Fruit fly (Drosophila melanogaster) whole organism, embryonic: ENCODE results near the gene dls.

ENCODE experiments used
- Abd-B ChIP-seq: fragments of 200-800 bp; sonication (Bioruptor generic); optimal IDR thresholded peaks from 2 replicates; lab custom pipeline; 2018; ENCODE audit warnings: missing biosample characterization, mild to moderate bottlenecking, missing genetic modification characterization, moderate library complexity
- Adf1 ChIP-seq: fragments of 200-800 bp; sonication (Bioruptor generic); IDR thresholded peaks from 2 replicates; pipeline ENCODE4 v1.3.6; 2022; ENCODE audit warnings: missing biosample characterization, missing genetic modification characterization
- Antp ChIP-seq: fragments of 200-800 bp; sonication (Bioruptor generic); optimal IDR thresholded peaks from 3 replicates; lab custom pipeline; 2016; ENCODE audit warnings: missing biosample characterization, missing genetic modification characterization
- Awh ChIP-seq: fragments of 200-800 bp; sonication (Bioruptor generic); IDR thresholded peaks from 2 replicates; pipeline ENCODE4, ENCODE4 v1.3.6; 2022; ENCODE audit warnings: missing biosample characterization, missing genetic modification characterization
- Bgb ChIP-seq: fragments of 200-800 bp; sonication (Bioruptor generic); IDR thresholded peaks from 2 replicates; pipeline ENCODE4 v1.3.6; 2022; ENCODE audit warnings: missing biosample characterization, missing genetic modification characterization; ENCODE audit not compliant: partially characterized antibody
- Blimp-1 ChIP-seq: fragments of 200-800 bp; sonication (Bioruptor generic); optimal IDR thresholded peaks from 3 replicates; lab custom pipeline; 2018; ENCODE audit warnings: missing biosample characterization, missing genetic modification characterization, mild to moderate bottlenecking, moderate library complexity, missing genetic modification reagents
- C15 ChIP-seq: fragments of 200-800 bp; sonication (Bioruptor generic); IDR thresholded peaks from 3 replicates; pipeline ENCODE4 v1.3.6; 2022; ENCODE audit warnings: missing biosample characterization, missing genetic modification characterization
- CG10274 ChIP-seq: fragments of 200-800 bp; sonication (Bioruptor generic); optimal IDR thresholded peaks from 3 replicates; lab custom pipeline; 2017; ENCODE audit warnings: missing biosample characterization, mild to moderate bottlenecking, missing genetic modification characterization
- CG10543 ChIP-seq: fragments of 200-800 bp; sonication (Bioruptor generic); optimal IDR thresholded peaks from 3 replicates; lab custom pipeline; 2017; ENCODE audit warnings: missing biosample characterization, mild to moderate bottlenecking, missing genetic modification characterization, moderate library complexity
- CG13894 ChIP-seq: fragments of 200-800 bp; sonication (Bioruptor generic); optimal IDR thresholded peaks from 3 replicates; lab custom pipeline; 2018; ENCODE audit warnings: missing biosample characterization, mild to moderate bottlenecking, missing genetic modification characterization, moderate library complexity
- CG14860 ChIP-seq: fragments of 200-800 bp; sonication (Bioruptor generic); IDR thresholded peaks from 3 replicates; pipeline ENCODE4 v1.3.6; 2022; ENCODE audit warnings: missing biosample characterization, missing genetic modification characterization; ENCODE audit not compliant: partially characterized antibody
- CG15514 ChIP-seq: fragments of 200-800 bp; sonication (Bioruptor generic); optimal IDR thresholded peaks from 3 replicates; lab custom pipeline; 2017; ENCODE audit warnings: missing biosample characterization, missing genetic modification characterization, mild to moderate bottlenecking, moderate library complexity, missing genetic modification reagents
- CG15601 ChIP-seq: fragments of 200-800 bp; sonication (Bioruptor generic); optimal IDR thresholded peaks from 3 replicates; lab custom pipeline; 2019; ENCODE audit warnings: missing biosample characterization, mild to moderate bottlenecking, missing genetic modification characterization, moderate library complexity
- CG17186 ChIP-seq: fragments of 200-800 bp; sonication (Bioruptor generic); optimal IDR thresholded peaks from 3 replicates; lab custom pipeline; 2017; ENCODE audit warnings: missing biosample characterization, missing genetic modification reagents, missing genetic modification characterization
- CG17359 ChIP-seq: fragments of 200-800 bp; sonication (Bioruptor generic); optimal IDR thresholded peaks from 3 replicates; lab custom pipeline; 2018; ENCODE audit warnings: missing biosample characterization, mild to moderate bottlenecking, missing genetic modification characterization, moderate library complexity
- CG30431 ChIP-seq: fragments of 200-800 bp; sonication (Bioruptor generic); optimal IDR thresholded peaks from 2 replicates; lab custom pipeline; 2017; ENCODE audit warnings: missing biosample characterization, missing genetic modification characterization
- CG4730 ChIP-seq: fragments of 200-800 bp; sonication (Bioruptor generic); IDR thresholded peaks from 2 replicates; pipeline ENCODE4 v1.3.6; 2022; ENCODE audit warnings: missing biosample characterization, missing genetic modification characterization
- CG7271 ChIP-seq: fragments of 200-800 bp; sonication (Bioruptor generic); optimal IDR thresholded peaks from 2 replicates; lab custom pipeline; 2018; ENCODE audit warnings: missing biosample characterization, mild to moderate bottlenecking, missing genetic modification characterization, moderate library complexity
- CG7745 ChIP-seq: fragments of 200-800 bp; sonication (Bioruptor generic); optimal IDR thresholded peaks from 2 replicates; lab custom pipeline; 2018; ENCODE audit warnings: missing biosample characterization, mild to moderate bottlenecking, missing genetic modification characterization, moderate library complexity
- CG7786 ChIP-seq: fragments of 200-800 bp; sonication (Bioruptor generic); optimal IDR thresholded peaks from 2 replicates; lab custom pipeline; 2016; ENCODE audit warnings: missing biosample characterization, missing genetic modification characterization
- Dip3 ChIP-seq: fragments of 200-800 bp; sonication (Bioruptor generic); optimal IDR thresholded peaks from 3 replicates; lab custom pipeline; 2016; ENCODE audit warnings: missing biosample characterization, missing genetic modification characterization
- Fer3 ChIP-seq: fragments of 200-800 bp; sonication (Bioruptor generic); optimal IDR thresholded peaks from 2 replicates; lab custom pipeline; 2018; ENCODE audit warnings: missing biosample characterization, mild to moderate bottlenecking, missing genetic modification characterization, moderate library complexity
- H2.0 ChIP-seq: fragments of 200-800 bp; sonication (Bioruptor generic); IDR thresholded peaks from 2 replicates; pipeline ENCODE4 v1.3.6; 2022; ENCODE audit warnings: missing biosample characterization, missing genetic modification characterization
- HLH54F ChIP-seq: fragments of 200-800 bp; sonication (Bioruptor generic); optimal IDR thresholded peaks from 3 replicates; lab custom pipeline; 2016; ENCODE audit warnings: missing biosample characterization, missing genetic modification characterization
- Hey ChIP-seq: fragments of 200-800 bp; sonication (Bioruptor generic); optimal IDR thresholded peaks from 3 replicates; lab custom pipeline; 2018; ENCODE audit warnings: missing biosample characterization, mild to moderate bottlenecking, missing genetic modification characterization
- Mad ChIP-seq: fragments of 200-800 bp; sonication (Bioruptor generic); optimal IDR thresholded peaks from 2 replicates; lab custom pipeline; 2016; ENCODE audit warnings: missing biosample characterization, missing genetic modification characterization
- Max ChIP-seq: fragments of 200-800 bp; sonication (Bioruptor generic); optimal IDR thresholded peaks from 2 replicates; lab custom pipeline; 2016; ENCODE audit warnings: missing biosample characterization, mild to moderate bottlenecking, missing genetic modification characterization
- NC2α ChIP-seq: fragments of 200-800 bp; sonication (Bioruptor generic); optimal IDR thresholded peaks from 2 replicates; lab custom pipeline; 2016; ENCODE audit warnings: missing biosample characterization, missing genetic modification characterization
- Neu2 ChIP-seq: fragments of 200-800 bp; sonication (Bioruptor generic); optimal IDR thresholded peaks from 3 replicates; lab custom pipeline; 2016; ENCODE audit warnings: missing biosample characterization, missing genetic modification characterization, borderline replicate concordance
- ato ChIP-seq: fragments of 200-800 bp; sonication (Bioruptor generic); IDR thresholded peaks from 2 replicates; pipeline ENCODE4 v1.3.6; 2022; ENCODE audit warnings: missing biosample characterization, missing genetic modification characterization; ENCODE audit not compliant: partially characterized antibody
- cas ChIP-seq: fragments of 200-800 bp; sonication (Bioruptor generic); IDR thresholded peaks from 2 replicates; pipeline ENCODE4 v1.3.6; 2022; ENCODE audit warnings: missing biosample characterization, missing genetic modification characterization
- chinmo ChIP-seq: fragments of 200-800 bp; sonication (Bioruptor generic); IDR thresholded peaks from 4 replicates; pipeline ENCODE4 v1.3.6; 2022; ENCODE audit warnings: missing biosample characterization, missing genetic modification characterization; ENCODE audit not compliant: partially characterized antibody
- ci ChIP-seq: fragments of 200-800 bp; sonication (Bioruptor generic); IDR thresholded peaks from 3 replicates; pipeline ENCODE4 v1.3.6; 2022; ENCODE audit warnings: missing biosample characterization, missing genetic modification characterization
- corto ChIP-seq: fragments of 200-800 bp; sonication (Bioruptor generic); optimal IDR thresholded peaks from 2 replicates; lab custom pipeline; 2016; ENCODE audit warnings: missing biosample characterization, mild to moderate bottlenecking, missing genetic modification characterization, moderate library complexity
- croc ChIP-seq: fragments of 200-800 bp; sonication (Bioruptor generic); conservative IDR thresholded peaks from 3 replicates; pipeline ENCODE4 v1.3.6; 2022; ENCODE audit warnings: missing biosample characterization, missing genetic modification characterization
- crol ChIP-seq: fragments of 200-800 bp; sonication (Bioruptor generic); IDR thresholded peaks from 2 replicates; pipeline ENCODE4 v1.3.6; 2022; ENCODE audit warnings: missing biosample characterization, missing genetic modification characterization
- danr ChIP-seq: fragments of 200-800 bp; sonication (Bioruptor generic); IDR thresholded peaks from 2 replicates; pipeline ENCODE4 v1.3.6; 2022; ENCODE audit warnings: missing biosample characterization, missing genetic modification characterization
- dysf ChIP-seq: fragments of 200-800 bp; sonication (Bioruptor generic); IDR thresholded peaks from 3 replicates; pipeline ENCODE4 v1.3.6; 2022; ENCODE audit warnings: missing biosample characterization, missing genetic modification characterization
- fd3F ChIP-seq: fragments of 200-800 bp; sonication (Bioruptor generic); optimal IDR thresholded peaks from 2 replicates; lab custom pipeline; 2018; ENCODE audit warnings: missing biosample characterization, mild to moderate bottlenecking, missing genetic modification characterization, moderate library complexity
- insv ChIP-seq, 2 experiments: fragments of 200-800 bp; sonication (Bioruptor generic); optimal IDR thresholded peaks; 3 replicates each; lab custom pipeline; 2016 to 2018; ENCODE audit warnings: missing biosample characterization in 2 of 2, missing genetic modification characterization in 2 of 2
- lov ChIP-seq, 2 experiments: fragments of 200-800 bp in 1 of 2; fragments of >200 bp in 1 of 2; sonication (Bioruptor generic) in 1 of 2; IDR thresholded peaks in 1 of 2; optimal IDR thresholded peaks in 1 of 2; 2 replicates in 1 of 2; 3 replicates in 1 of 2; pipeline versions ENCODE4 v1.3.6 to Lab custom; 2017 to 2022; ENCODE audit warnings: missing biosample characterization in 1 of 2, missing genetic modification characterization in 1 of 2
- nau ChIP-seq: fragments of 200-800 bp; sonication (Bioruptor generic); optimal IDR thresholded peaks from 3 replicates; lab custom pipeline; 2017; ENCODE audit warnings: missing biosample characterization, mild to moderate bottlenecking, missing genetic modification characterization, missing genetic modification reagents
- pita ChIP-seq: fragments of 200-800 bp; sonication (Bioruptor generic); optimal IDR thresholded peaks from 2 replicates; lab custom pipeline; 2017; ENCODE audit warnings: missing biosample characterization, mild to moderate bottlenecking, missing genetic modification characterization
- sens ChIP-seq: fragments of 200-800 bp; sonication (Bioruptor generic); peaks from one replicate; lab custom pipeline; 2016; ENCODE audit warnings: missing biosample characterization, missing genetic modification characterization
- tgo ChIP-seq: fragments of 200-800 bp; sonication (Bioruptor generic); IDR thresholded peaks from 3 replicates; pipeline ENCODE4 v1.3.6; 2022; ENCODE audit warnings: missing biosample characterization, missing genetic modification characterization
- tna ChIP-seq: fragments of 200-800 bp; sonication (Bioruptor generic); IDR thresholded peaks from 2 replicates; pipeline ENCODE4 v1.3.6; 2022; ENCODE audit warnings: missing biosample characterization, missing genetic modification characterization; ENCODE audit not compliant: partially characterized antibody
- vfl ChIP-seq: fragments of 200-800 bp; sonication (Bioruptor generic); optimal IDR thresholded peaks from 2 replicates; lab custom pipeline; 2016; ENCODE audit warnings: missing biosample characterization, missing genetic modification characterization
- z ChIP-seq: fragments of 200-800 bp; sonication (Bioruptor generic); IDR thresholded peaks from 3 replicates; pipeline ENCODE4 v1.3.6; 2022; ENCODE audit warnings: missing biosample characterization, missing genetic modification characterization
- zen ChIP-seq: fragments of 200-800 bp; sonication (Bioruptor generic); optimal IDR thresholded peaks from 3 replicates; lab custom pipeline; 2018; ENCODE audit warnings: missing biosample characterization, mild to moderate bottlenecking, missing genetic modification characterization, moderate library complexity

dls gene

DNA sequence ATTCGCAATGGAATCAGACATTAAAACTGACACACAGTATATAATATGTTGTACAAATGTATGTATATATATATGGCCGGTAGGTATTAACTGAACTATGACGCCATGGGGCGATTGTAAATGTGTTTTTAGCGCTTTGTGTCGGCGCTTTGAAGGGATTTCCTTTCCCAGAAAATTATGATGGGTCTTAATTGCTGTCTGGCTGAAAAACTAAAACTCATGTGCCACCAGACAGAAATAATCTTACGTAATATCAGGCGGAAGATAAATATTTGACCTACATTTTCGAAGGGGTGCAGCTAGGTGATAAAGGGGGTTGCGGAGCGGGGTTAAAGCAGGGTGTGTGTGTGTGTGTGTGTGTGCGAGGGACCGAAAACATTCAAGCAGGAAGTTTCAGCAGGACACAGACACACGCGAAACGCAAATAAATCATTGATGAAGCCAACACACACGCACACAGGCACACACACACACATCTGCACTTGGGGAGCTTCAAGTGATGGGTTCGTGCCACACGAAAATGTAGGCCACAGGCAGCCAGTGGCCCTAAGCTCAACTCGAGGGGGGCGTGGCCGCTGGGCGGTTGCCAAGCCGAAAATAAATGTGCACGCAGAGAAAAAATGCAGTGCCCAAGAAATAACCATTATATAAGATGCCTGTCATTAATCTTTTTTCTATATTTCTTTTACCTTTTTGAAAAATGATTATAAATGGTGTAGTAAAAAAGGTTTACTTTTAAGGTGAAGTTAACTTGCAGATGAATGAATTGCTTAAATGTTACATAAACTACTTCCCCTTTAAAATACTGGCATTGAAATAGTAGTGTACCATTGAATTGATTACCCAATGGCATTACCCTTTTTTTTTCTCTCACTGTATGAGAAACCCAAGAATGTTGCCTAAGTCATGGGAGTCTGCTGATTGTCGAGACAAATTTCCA is 43.6 kb upstream of the dls start (continued):
- TF ChIP-seq sens (peak; percentile 94), Max (GFP tag; lab: Kevin White, UChicago) (peak; percentile 12), Hey (tag; lab: Kevin White, UChicago) (no peak), NC2α (GFP tag; lab: Kevin White, UChicago) (no peak), danr (no peak), Neu2 (GFP tag; lab: Kevin White, UChicago) (no peak), Fer3 (peak; percentile 39), CG10274 (no peak), CG7745 (tag; lab: Kevin White, UChicago) (no peak), corto (GFP tag; lab: Kevin White, UChicago) (no peak), CG10543 (GFP tag; lab: Kevin White, UChicago) (no peak), Awh (no peak; the same call in 1 of the 2 replicates), fd3F (peak; percentile 11), Mad (peak; percentile 15), Abd-B (peak; percentile 65), CG13894 (tag; lab: Kevin White, UChicago) (no peak), H2.0 (GFP tag; lab: Robert Waterston, UW) (no peak), pita (GFP tag; lab: Kevin White, UChicago) (no peak), ci (GFP tag; lab: Robert Waterston, UW) (peak; percentile 32; the same call in 1 of the 3 replicates), HLH54F (GFP tag; lab: Kevin White, UChicago) (peak; percentile 34), CG4730 (GFP tag; lab: Robert Waterston, UW) (no peak), croc (GFP tag; lab: Robert Waterston, UW) (no peak; the same call in 2 of the 3 replicates), C15 (no peak), CG7271 (tag; lab: Kevin White, UChicago) (no peak), Adf1 (GFP tag; lab: Robert Waterston, UW) (no peak), CG30431 (GFP tag; lab: Kevin White, UChicago) (peak; percentile 6), CG17359 (tag; lab: Kevin White, UChicago) (peak; percentile 60), Blimp-1 (GFP tag; lab: Kevin White, UChicago) (peak; percentile 68), vfl (GFP tag; lab: Kevin White, UChicago) (no peak), tgo (GFP tag; lab: Robert Waterston, UW) (peak; percentile 35; the same call in 2 of the 3 replicates), insv (GFP tag; optimal IDR thresholded peaks at IDR 0.05; lab: Kevin White, UChicago) (no peak), CG15601 (peak; percentile 4), CG7786 (no peak), cas (no peak), z (GFP tag; lab: Robert Waterston, UW) (no peak)

DNA sequence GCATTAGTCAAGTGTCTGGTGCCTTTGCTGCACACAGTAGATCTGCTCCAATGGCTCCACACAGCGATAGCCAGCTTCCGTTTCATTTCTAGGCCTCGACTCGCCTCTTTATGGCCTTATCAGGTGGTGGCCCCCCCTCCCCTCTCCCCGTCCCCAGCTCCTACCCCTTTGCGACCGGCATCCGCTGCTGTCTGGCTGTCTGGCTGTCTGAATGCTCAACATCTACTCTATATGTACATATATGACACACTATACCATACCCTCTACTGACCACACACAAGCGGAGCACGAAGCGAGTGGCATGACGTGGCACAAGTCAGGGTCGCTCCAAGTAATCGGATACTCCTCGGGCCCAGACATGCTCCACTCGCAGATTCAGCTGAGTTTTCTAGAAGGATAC is 42.8 kb upstream of the dls start:
- TF ChIP-seq dysf (GFP tag; lab: Robert Waterston, UW) (no peak), lov (optimal IDR thresholded peaks at IDR 0.05; lab: Kevin White, UChicago) (no peak), lov (GFP tag; IDR thresholded peaks at IDR 0.05; lab: Robert Waterston, UW) (no peak), CG17186 (no peak), CG14860 (GFP tag; lab: Robert Waterston, UW) (peak; percentile 56; the same call in 2 of the 3 replicates), chinmo (0 out of 4 replicates have a peak, but pooled peaks have one; percentile 44), CG15514 (GFP tag; lab: Kevin White, UChicago) (no peak), zen (no peak), tna (GFP tag; lab: Robert Waterston, UW) (peak; percentile 77), Bgb (GFP tag; lab: Robert Waterston, UW) (peak; percentile 61), ato (GFP tag; lab: Robert Waterston, UW) (peak; percentile 44; the same call in 1 of the 2 replicates), Antp (GFP tag; lab: Kevin White, UChicago) (no peak), crol (GFP tag; lab: Robert Waterston, UW) (peak; percentile 87), nau (GFP tag; lab: Kevin White, UChicago) (no peak), CG13894 (tag; lab: Kevin White, UChicago) (peak; percentile 29), Dip3 (GFP tag; lab: Kevin White, UChicago) (no peak)
